Fruit fly (Drosophila melanogaster) whole organism, prepupa: ENCODE results near the gene CG1208.

Experiments used
- CG10669 ChIP-seq: fragments of 200-800 bp; sonication (Bioruptor generic); optimal IDR thresholded peaks from 3 replicates; lab custom pipeline; 2018; ENCODE audit warnings: missing biosample characterization, mild to moderate bottlenecking, missing genetic modification characterization, moderate library complexity
- CG11762 ChIP-seq: fragments of 200-800 bp; sonication (Bioruptor generic); optimal IDR thresholded peaks from 3 replicates; lab custom pipeline; 2016; ENCODE audit warnings: missing biosample characterization, missing genetic modification characterization; ENCODE audit not compliant: insufficient read depth
- CG34406 ChIP-seq: fragments of 200-800 bp; sonication (Bioruptor generic); optimal IDR thresholded peaks from 3 replicates; lab custom pipeline; 2016; ENCODE audit warnings: missing biosample characterization, missing genetic modification characterization
- CG6163 ChIP-seq: fragments of 200-800 bp; sonication (Bioruptor generic); IDR thresholded peaks from 3 replicates; pipeline ENCODE4 v1.3.6; 2022; ENCODE audit warnings: missing biosample characterization, missing genetic modification characterization
- CG6276 ChIP-seq: fragments of 200-800 bp; sonication (Bioruptor generic); optimal IDR thresholded peaks from 2 replicates; lab custom pipeline; 2017; ENCODE audit warnings: missing biosample characterization, mild to moderate bottlenecking, missing genetic modification characterization
- CG8119 ChIP-seq: fragments of 200-800 bp; sonication (Bioruptor generic); IDR thresholded peaks from 3 replicates; pipeline ENCODE4 v1.3.6; 2022; ENCODE audit warnings: missing biosample characterization, missing genetic modification characterization
- Eip78C ChIP-seq: fragments of 200-800 bp; sonication (Bioruptor generic); peaks from one replicate; lab custom pipeline; 2016; ENCODE audit warnings: missing biosample characterization, missing genetic modification characterization
- Hr39 ChIP-seq: fragments of 200-800 bp; sonication (Bioruptor generic); optimal IDR thresholded peaks from 2 replicates; lab custom pipeline; 2016; ENCODE audit warnings: missing biosample characterization, missing genetic modification characterization
- OdsH ChIP-seq: fragments of 200-800 bp; sonication (Bioruptor generic); optimal IDR thresholded peaks from 3 replicates; lab custom pipeline; 2016; ENCODE audit warnings: missing biosample characterization, missing genetic modification characterization
- spab ChIP-seq: fragments of 200-800 bp; sonication (Bioruptor generic); optimal IDR thresholded peaks from 2 replicates; lab custom pipeline; 2017; ENCODE audit warnings: missing biosample characterization, mild to moderate bottlenecking, missing genetic modification characterization, missing genetic modification reagents

DNA sequence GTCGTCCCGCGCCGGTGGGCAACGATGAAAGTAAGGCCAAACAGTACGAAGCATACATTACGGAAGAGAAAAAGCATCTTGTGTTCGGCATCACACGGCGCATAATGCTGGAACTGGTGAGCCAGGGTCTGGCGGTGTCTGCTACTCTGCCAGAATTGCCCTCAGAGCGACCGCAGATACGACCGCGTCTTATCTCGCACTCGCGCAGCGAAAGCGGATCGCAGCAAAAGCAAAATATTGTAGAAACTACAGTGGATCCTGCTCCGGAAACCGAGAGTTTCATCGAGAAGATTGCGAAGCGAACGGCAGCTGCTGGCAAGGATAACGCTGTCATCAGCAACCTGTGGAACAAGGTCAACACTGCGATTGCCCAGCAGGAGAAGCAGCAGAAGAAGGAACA lies 33.7 kb upstream of the CG1208 start:
- no peak for TF ChIP-seq spab
- no peak for TF ChIP-seq CG10669 (GFP tag; lab: Kevin White, UChicago)
- TF ChIP-seq CG6163 (GFP tag; lab: Robert Waterston, UW) = no peak
- TF ChIP-seq OdsH = no peak
- no peak for TF ChIP-seq CG6276 (GFP tag; lab: Kevin White, UChicago)
- no peak for TF ChIP-seq Hr39
- no peak for TF ChIP-seq CG8119
- no peak for TF ChIP-seq CG11762 (GFP tag; lab: Kevin White, UChicago)
- no peak for TF ChIP-seq CG34406 (GFP tag; lab: Kevin White, UChicago)
- no peak for TF ChIP-seq Eip78C (GFP tag; lab: Kevin White, UChicago)
